ENCODE assay signal across 1 fruit fly cellular context in genomic region chr3L:1195868-1196552, dm6.
TF ChIP-seq lines count a peak whose summit lies in the region.

TSS of gene Aplip1 (plus strand) at chr3L:1196317.

TF ChIP-seq in whole organism, embryonic, 481 proteins besides CTCF, POLR2A, EP300 and RAD21 (continued from another document):
- TF ChIP-seq prd (optimal IDR thresholded peaks at IDR 0.05; lab: Kevin White, UChicago) (no peak), prd (GFP tag; IDR thresholded peaks at IDR 0.05; lab: Robert Waterston, UW) (0 out of 3 replicates have a peak, but pooled peaks have one; percentile 32), seq (GFP tag; IDR thresholded peaks at IDR 0.05; lab: Robert Waterston, UW) (peak; percentile 83), NFAT (GFP tag; IDR thresholded peaks at IDR 0.05; lab: Robert Waterston, UW) (0 out of 2 replicates have a peak, but pooled peaks have one; percentile 33), row (GFP tag; IDR thresholded peaks at IDR 0.05; lab: Robert Waterston, UW) (peak; percentile 22; the same call in 1 of the 3 replicates), CG11695 (GFP tag; IDR thresholded peaks at IDR 0.05; lab: Robert Waterston, UW) (0 out of 3 replicates have a peak, but pooled peaks have one; percentile 15), CG13624 (GFP tag; optimal IDR thresholded peaks at IDR 0.05; lab: Kevin White, UChicago) (peak; percentile 3), sisA (GFP tag; IDR thresholded peaks at IDR 0.05; lab: Robert Waterston, UW) (0 out of 2 replicates have a peak, but pooled peaks have one; percentile 14), Fer1 (GFP tag; optimal IDR thresholded peaks at IDR 0.05; lab: Kevin White, UChicago) (peak; percentile 9), CG42726 (GFP tag; IDR thresholded peaks at IDR 0.05; lab: Robert Waterston, UW; ENCODE audit: partially characterized antibody) (no peak), Ets65A (GFP tag; lab: Kevin White, UChicago) (peak; percentile 75), dimm (GFP tag; IDR thresholded peaks at IDR 0.05; lab: Robert Waterston, UW) (no peak), Ets97D (GFP tag; optimal IDR thresholded peaks at IDR 0.05; lab: Kevin White, UChicago) (peak; percentile 39), Drgx (GFP tag; IDR thresholded peaks at IDR 0.05; lab: Robert Waterston, UW) (no peak), slbo (GFP tag; IDR thresholded peaks at IDR 0.05; lab: Robert Waterston, UW) (peak; percentile 8; the same call in 1 of the 2 replicates), ewg (GFP tag; optimal IDR thresholded peaks at IDR 0.05; lab: Kevin White, UChicago) (peak; percentile 96), sens (GFP tag; lab: Kevin White, UChicago) (peak; percentile 16), Hmr (GFP tag; optimal IDR thresholded peaks at IDR 0.05; lab: Kevin White, UChicago) (peak; percentile 3), Med (GFP tag; lab: Kevin White, UChicago) (peak; percentile 82), CG10274 (GFP tag; optimal IDR thresholded peaks at IDR 0.05; lab: Kevin White, UChicago) (no peak), E2f1 (GFP tag; IDR thresholded peaks at IDR 0.05; lab: Robert Waterston, UW) (peak; percentile 21; the same call in 1 of the 2 replicates), CG2120 (GFP tag; optimal IDR thresholded peaks at IDR 0.05; lab: Kevin White, UChicago) (peak; percentile 46), Bteb2 (GFP tag; optimal IDR thresholded peaks at IDR 0.05; lab: Kevin White, UChicago) (no peak), MESR4 (GFP tag; optimal IDR thresholded peaks at IDR 0.05; lab: Kevin White, UChicago) (peak; percentile 2), onecut (GFP tag; IDR thresholded peaks at IDR 0.05; lab: Robert Waterston, UW) (peak; percentile 98), HLHmδ (GFP tag; optimal IDR thresholded peaks at IDR 0.05; lab: Kevin White, UChicago) (no peak), CG16779 (GFP tag; IDR thresholded peaks at IDR 0.05; lab: Robert Waterston, UW) (0 out of 2 replicates have a peak, but pooled peaks have one; percentile 21), Hr78 (GFP tag; optimal IDR thresholded peaks at IDR 0.05; lab: Kevin White, UChicago) (peak in 1 of 2 experiments; percentile 31), mam (GFP tag; optimal IDR thresholded peaks at IDR 0.05; lab: Kevin White, UChicago) (peak; percentile 50), CG5180 (GFP tag; optimal IDR thresholded peaks at IDR 0.05; lab: Kevin White, UChicago) (no peak), cato (GFP tag; optimal IDR thresholded peaks at IDR 0.05; lab: Kevin White, UChicago; ENCODE audit: borderline replicate concordance) (no peak), bab2 (GFP tag; optimal IDR thresholded peaks at IDR 0.05; lab: Kevin White, UChicago) (peak; percentile 39), Pdp1 (GFP tag; optimal IDR thresholded peaks at IDR 0.05; lab: Kevin White, UChicago) (peak in 1 of 2 experiments; percentile 22)
